Worm (Caenorhabditis elegans): ENCODE measurements around the gene inx-10.

The inx-10 gene

DNA sequence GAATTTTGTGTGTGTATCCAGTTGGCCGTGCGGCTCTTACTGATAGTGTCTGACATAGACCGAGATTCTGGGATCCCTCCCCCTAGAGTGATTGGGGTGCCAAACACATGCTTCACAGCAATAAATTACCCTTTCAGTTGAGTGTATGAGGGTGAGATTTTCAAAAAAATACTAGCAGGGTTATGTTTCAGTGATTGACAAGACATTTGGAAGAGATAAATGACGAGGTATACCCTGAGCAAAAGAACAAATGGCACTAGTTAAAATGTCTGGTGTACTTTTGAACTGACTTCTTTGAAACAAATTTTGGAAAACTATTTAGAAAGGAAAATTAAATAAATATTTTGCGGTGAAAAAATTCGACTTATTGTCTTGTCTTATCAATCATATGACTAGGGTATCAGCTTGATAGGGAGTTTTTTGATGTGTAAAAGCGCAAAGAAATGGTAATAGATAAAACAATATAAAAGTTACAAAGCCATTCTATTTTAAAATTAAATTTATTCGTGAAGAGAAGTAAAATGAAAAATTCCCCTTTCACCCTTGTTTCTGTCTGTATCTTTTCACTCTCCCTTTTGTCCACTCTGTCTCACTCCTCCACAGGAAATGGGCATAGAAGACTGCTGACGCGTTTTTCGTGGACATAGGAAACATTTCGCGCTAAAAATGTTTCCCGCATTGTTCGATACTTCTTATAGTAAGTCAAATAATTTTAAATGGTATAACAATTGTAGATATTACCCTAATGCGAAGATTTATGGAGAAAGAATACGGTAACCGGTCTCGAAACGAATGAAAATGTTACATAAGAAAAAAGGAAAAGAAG, 36.1 kb upstream of the inx-10 start, which contains the start of gene glo-4:
glo-4 (minus strand) TSS at position 51 of the 826 bp plus-strand sequence.
- TF ChIP-seq tbx-37 (GFP tag; conservative IDR thresholded peaks at IDR 0.05), result no peak
- TF ChIP-seq ceh-36 (tag; optimal IDR thresholded peaks at IDR 0.05), result no peak
- no peak for TF ChIP-seq scrt-1 (GFP tag; IDR thresholded peaks at IDR 0.05)
- no peak for TF ChIP-seq B0310.2 (tag; optimal IDR thresholded peaks at IDR 0.05)
- TF ChIP-seq F13C5.2 (tag; optimal IDR thresholded peaks at IDR 0.05), result no peak
- TF ChIP-seq hmg-4 (GFP tag; optimal IDR thresholded peaks at IDR 0.05), result no peak
- no peak for TF ChIP-seq aly-1 (tag; optimal IDR thresholded peaks at IDR 0.05)
- TF ChIP-seq hnd-1 (tag; optimal IDR thresholded peaks at IDR 0.05), result no peak
- TF ChIP-seq tra-4 (tag; optimal IDR thresholded peaks at IDR 0.05), result no peak

DNA sequence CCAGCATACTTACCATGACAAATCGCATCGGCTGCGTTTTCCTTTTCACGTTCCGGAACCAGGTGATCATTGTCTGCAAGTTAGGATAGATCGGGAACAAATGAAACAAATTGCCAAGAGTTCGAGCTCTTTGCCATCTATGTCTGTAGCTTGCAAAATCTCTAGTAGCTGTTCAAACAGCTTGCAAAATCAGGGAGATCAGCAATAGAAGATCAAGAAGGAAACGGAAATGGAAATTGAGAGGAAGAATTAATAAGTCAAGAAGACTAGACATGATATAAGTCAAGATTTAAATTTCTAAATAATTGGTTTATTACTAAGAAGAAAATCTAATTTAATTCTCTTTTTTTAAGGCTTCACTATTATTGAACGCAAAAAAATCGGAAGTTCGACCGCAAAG, 25.0 kb upstream of the inx-10 start, which contains the start of gene F07C3.3:
F07C3.3 (minus strand) TSS at position 101 of the 400 bp plus-strand sequence.
- TF ChIP-seq aly-1 (tag; optimal IDR thresholded peaks at IDR 0.05) (no peak), hmbx-1 (tag; optimal IDR thresholded peaks at IDR 0.05) (no peak)

DNA sequence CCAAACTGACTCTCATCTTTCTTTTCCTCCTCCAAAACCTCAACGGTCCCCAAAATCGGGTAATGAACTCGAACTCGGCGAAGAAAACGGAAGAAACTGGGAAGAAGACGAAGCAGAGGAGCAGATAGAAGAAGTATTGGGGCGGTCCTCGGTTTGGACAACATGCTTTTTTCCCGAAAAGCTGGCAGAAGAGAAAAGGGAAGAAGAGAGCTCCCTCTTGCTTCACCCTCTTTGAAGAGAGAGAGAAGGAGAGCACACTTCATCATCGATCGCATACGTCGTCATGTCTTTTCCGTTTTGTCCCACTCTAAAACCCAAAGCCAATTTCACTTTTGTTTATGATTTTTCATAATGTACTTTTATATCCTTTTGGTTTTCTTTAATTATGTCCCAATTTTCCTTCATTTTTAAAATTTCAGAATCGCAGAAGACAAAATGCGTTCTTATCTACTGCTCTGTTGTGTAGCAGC, 18.4 kb upstream of the inx-10 start, which contains the start of gene F07C3.2:
F07C3.2 (plus strand) TSS at position 420 of the 470 bp plus-strand sequence.
- no peak for TF ChIP-seq pes-1 (GFP tag; IDR thresholded peaks at IDR 0.05)
- TF ChIP-seq ceh-36 (tag; optimal IDR thresholded peaks at IDR 0.05), result no peak
- TF ChIP-seq aly-1 (tag; optimal IDR thresholded peaks at IDR 0.05), result no peak
- no peak for TF ChIP-seq F13C5.2 (tag; optimal IDR thresholded peaks at IDR 0.05)
- TF ChIP-seq sea-1 (GFP tag; conservative IDR thresholded peaks at IDR 0.05), result no peak
- no peak for TF ChIP-seq hnd-1 (tag; optimal IDR thresholded peaks at IDR 0.05)
- no peak for TF ChIP-seq flt-1 (GFP tag; IDR thresholded peaks at IDR 0.05)
- no peak for TF ChIP-seq hmg-4 (GFP tag; optimal IDR thresholded peaks at IDR 0.05)
- TF ChIP-seq tbx-11 (GFP tag; IDR thresholded peaks at IDR 0.05), result no peak
- TF ChIP-seq B0310.2 (tag; optimal IDR thresholded peaks at IDR 0.05), result no peak
- TF ChIP-seq tra-4 (tag; optimal IDR thresholded peaks at IDR 0.05), result no peak
- TF ChIP-seq ceh-13 (GFP tag; optimal IDR thresholded peaks at IDR 0.05), result no peak
- no peak for TF ChIP-seq tbx-37 (GFP tag; conservative IDR thresholded peaks at IDR 0.05)
- TF ChIP-seq ets-7 (tag; optimal IDR thresholded peaks at IDR 0.05), result no peak
- no peak for TF ChIP-seq scrt-1 (GFP tag; IDR thresholded peaks at IDR 0.05)
- TF ChIP-seq hmbx-1 (tag; optimal IDR thresholded peaks at IDR 0.05), result no peak
- no peak for TF ChIP-seq ama-1 (optimal IDR thresholded peaks at IDR 0.05)

ce11 chrV:9224981-9225380, 17.7 kb upstream of the inx-10 start:
- TF ChIP-seq tbx-37 (GFP tag; conservative IDR thresholded peaks at IDR 0.05) (no peak), scrt-1 (GFP tag; IDR thresholded peaks at IDR 0.05) (no peak), aly-1 (tag; optimal IDR thresholded peaks at IDR 0.05) (no peak), sea-1 (GFP tag; conservative IDR thresholded peaks at IDR 0.05) (no peak), ets-7 (tag; optimal IDR thresholded peaks at IDR 0.05) (no peak), ceh-36 (tag; optimal IDR thresholded peaks at IDR 0.05) (no peak), flt-1 (GFP tag; IDR thresholded peaks at IDR 0.05) (no peak), F13C5.2 (tag; optimal IDR thresholded peaks at IDR 0.05) (no peak), hmbx-1 (tag; optimal IDR thresholded peaks at IDR 0.05) (no peak)

DNA sequence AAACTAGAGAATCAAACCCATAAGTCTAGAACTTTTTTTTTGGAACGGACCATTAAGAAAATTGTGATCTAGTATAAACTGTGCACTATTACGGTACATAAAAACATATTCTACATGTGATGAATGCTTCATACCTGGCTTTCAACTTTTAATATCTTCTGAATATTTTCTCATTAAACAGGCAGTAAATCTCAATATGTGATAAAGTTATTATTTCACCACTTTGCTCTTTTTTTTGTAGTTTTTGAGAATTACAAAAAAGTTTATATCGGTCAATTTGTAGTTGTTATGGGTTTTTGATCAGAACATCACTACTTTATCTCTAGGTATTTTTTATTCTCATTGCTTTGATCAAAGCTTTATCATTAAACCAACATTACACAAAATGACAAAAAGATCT, 17.1 kb upstream of the inx-10 start:
- no peak for TF ChIP-seq hnd-1 (tag; optimal IDR thresholded peaks at IDR 0.05)
- no peak for TF ChIP-seq tra-4 (tag; optimal IDR thresholded peaks at IDR 0.05)
- TF ChIP-seq sea-1 (GFP tag; conservative IDR thresholded peaks at IDR 0.05), result no peak
- TF ChIP-seq scrt-1 (GFP tag; IDR thresholded peaks at IDR 0.05), result no peak
- no peak for TF ChIP-seq ama-1 (optimal IDR thresholded peaks at IDR 0.05)
- TF ChIP-seq flt-1 (GFP tag; IDR thresholded peaks at IDR 0.05), result no peak
- no peak for TF ChIP-seq ets-7 (tag; optimal IDR thresholded peaks at IDR 0.05)
- TF ChIP-seq aly-1 (tag; optimal IDR thresholded peaks at IDR 0.05), result no peak
- no peak for TF ChIP-seq hmbx-1 (tag; optimal IDR thresholded peaks at IDR 0.05)
- TF ChIP-seq ceh-13 (GFP tag; optimal IDR thresholded peaks at IDR 0.05), result no peak
- no peak for TF ChIP-seq F13C5.2 (tag; optimal IDR thresholded peaks at IDR 0.05)
- TF ChIP-seq tbx-37 (GFP tag; conservative IDR thresholded peaks at IDR 0.05), result no peak
- no peak for TF ChIP-seq hmg-4 (GFP tag; optimal IDR thresholded peaks at IDR 0.05)
- no peak for TF ChIP-seq pes-1 (GFP tag; IDR thresholded peaks at IDR 0.05)
- no peak for TF ChIP-seq B0310.2 (tag; optimal IDR thresholded peaks at IDR 0.05)
- no peak for TF ChIP-seq tbx-11 (GFP tag; IDR thresholded peaks at IDR 0.05)
- no peak for TF ChIP-seq ceh-36 (tag; optimal IDR thresholded peaks at IDR 0.05)

ce11 chrV:9222819-9223218, 15.5 kb upstream of the inx-10 start:
- TF ChIP-seq tra-4 (tag; optimal IDR thresholded peaks at IDR 0.05), result no peak
- TF ChIP-seq ceh-13 (GFP tag; optimal IDR thresholded peaks at IDR 0.05), result no peak
- TF ChIP-seq B0310.2 (tag; optimal IDR thresholded peaks at IDR 0.05), result no peak
- no peak for TF ChIP-seq aly-1 (tag; optimal IDR thresholded peaks at IDR 0.05)
- no peak for TF ChIP-seq sea-1 (GFP tag; conservative IDR thresholded peaks at IDR 0.05)
- no peak for TF ChIP-seq scrt-1 (GFP tag; IDR thresholded peaks at IDR 0.05)
- no peak for TF ChIP-seq tbx-37 (GFP tag; conservative IDR thresholded peaks at IDR 0.05)
- no peak for TF ChIP-seq hmbx-1 (tag; optimal IDR thresholded peaks at IDR 0.05)
- no peak for TF ChIP-seq ama-1 (optimal IDR thresholded peaks at IDR 0.05)
- TF ChIP-seq F13C5.2 (tag; optimal IDR thresholded peaks at IDR 0.05), result no peak
- TF ChIP-seq ets-7 (tag; optimal IDR thresholded peaks at IDR 0.05), result no peak
- no peak for TF ChIP-seq tbx-11 (GFP tag; IDR thresholded peaks at IDR 0.05)
- no peak for TF ChIP-seq hmg-4 (GFP tag; optimal IDR thresholded peaks at IDR 0.05)
- no peak for TF ChIP-seq hnd-1 (tag; optimal IDR thresholded peaks at IDR 0.05)
- TF ChIP-seq flt-1 (GFP tag; IDR thresholded peaks at IDR 0.05), result no peak
- no peak for TF ChIP-seq pes-1 (GFP tag; IDR thresholded peaks at IDR 0.05)
- TF ChIP-seq ceh-36 (tag; optimal IDR thresholded peaks at IDR 0.05), result no peak

- TF ChIP-seq tbx-37 (GFP tag; conservative IDR thresholded peaks at IDR 0.05), result no peak
- TF ChIP-seq tra-4 (tag; optimal IDR thresholded peaks at IDR 0.05), result no peak
- no peak for TF ChIP-seq F13C5.2 (tag; optimal IDR thresholded peaks at IDR 0.05)
- no peak for TF ChIP-seq hnd-1 (tag; optimal IDR thresholded peaks at IDR 0.05)
Observed at ce11 chrV:9221566-9221965, 14.3 kb upstream of the inx-10 start, which contains the start of gene grd-6. grd-6 (plus strand) TSS chrV:9221866.
